Fruit fly (Drosophila melanogaster) whole organism, embryonic: Measurements from ENCODE around the gene Ir75b.

Experiments used
- Adf1 ChIP-seq: fragments of 200-800 bp; sonication (Bioruptor generic); IDR thresholded peaks from 2 replicates; pipeline ENCODE4 v1.3.6; 2022; ENCODE audit warnings: missing biosample characterization, missing genetic modification characterization
- Bdp1 ChIP-seq: fragments of 200-800 bp; sonication (Bioruptor generic); optimal IDR thresholded peaks from 3 replicates; lab custom pipeline; 2016; ENCODE audit warnings: missing biosample characterization, missing genetic modification characterization
- CG10431 ChIP-seq: fragments of 200-800 bp; sonication (Bioruptor generic); optimal IDR thresholded peaks from 3 replicates; lab custom pipeline; 2018; ENCODE audit warnings: missing biosample characterization, mild to moderate bottlenecking, missing genetic modification characterization
- CG12071 ChIP-seq: fragments of 200-800 bp; sonication (Bioruptor generic); optimal IDR thresholded peaks from 3 replicates; lab custom pipeline; 2018; ENCODE audit warnings: missing biosample characterization, mild to moderate bottlenecking, missing genetic modification characterization
- CG12219 ChIP-seq: fragments of 200-800 bp; sonication (Bioruptor generic); optimal IDR thresholded peaks from 3 replicates; lab custom pipeline; 2018; ENCODE audit warnings: missing biosample characterization, mild to moderate bottlenecking, missing genetic modification characterization
- CG1233 ChIP-seq: fragments of 200-800 bp; sonication (Bioruptor generic); optimal IDR thresholded peaks from 4 replicates; lab custom pipeline; 2018; ENCODE audit warnings: missing biosample characterization, mild to moderate bottlenecking, missing genetic modification characterization
- CG13287 ChIP-seq: fragments of 200-800 bp; sonication (Bioruptor generic); IDR thresholded peaks from 2 replicates; pipeline ENCODE4 v1.3.6; 2022; ENCODE audit warnings: missing biosample characterization, missing genetic modification characterization; ENCODE audit not compliant: partially characterized antibody
- CG14860 ChIP-seq: fragments of 200-800 bp; sonication (Bioruptor generic); IDR thresholded peaks from 3 replicates; pipeline ENCODE4 v1.3.6; 2022; ENCODE audit warnings: missing biosample characterization, missing genetic modification characterization; ENCODE audit not compliant: partially characterized antibody
- CG17359 ChIP-seq: fragments of 200-800 bp; sonication (Bioruptor generic); optimal IDR thresholded peaks from 3 replicates; lab custom pipeline; 2018; ENCODE audit warnings: missing biosample characterization, mild to moderate bottlenecking, missing genetic modification characterization, moderate library complexity
- CG17802 ChIP-seq: fragments of 200-800 bp; sonication (Bioruptor generic); optimal IDR thresholded peaks from 2 replicates; lab custom pipeline; 2018; ENCODE audit warnings: missing biosample characterization, mild to moderate bottlenecking, missing genetic modification characterization, moderate library complexity
- CG31441 ChIP-seq: fragments of 200-800 bp; sonication (Bioruptor generic); IDR thresholded peaks from 2 replicates; pipeline ENCODE4 v1.3.6; 2022; ENCODE audit warnings: missing biosample characterization, missing genetic modification characterization
- CG33213 ChIP-seq: fragments of 200-800 bp; sonication (Bioruptor generic); optimal IDR thresholded peaks from 3 replicates; lab custom pipeline; 2016; ENCODE audit warnings: missing biosample characterization, missing genetic modification characterization
- CG33557 ChIP-seq: fragments of 200-800 bp; sonication (Bioruptor generic); optimal IDR thresholded peaks from 2 replicates; lab custom pipeline; 2019; ENCODE audit warnings: missing biosample characterization, mild to moderate bottlenecking, missing genetic modification characterization, moderate library complexity
- CG3847 ChIP-seq: fragments of 200-800 bp; sonication (Bioruptor generic); IDR thresholded peaks from 2 replicates; pipeline ENCODE4 v1.3.6; 2022; ENCODE audit warnings: missing biosample characterization, missing genetic modification characterization
- CG42726 ChIP-seq: fragments of 200-800 bp; sonication (Bioruptor generic); IDR thresholded peaks from 2 replicates; pipeline ENCODE4 v1.3.6; 2022; ENCODE audit warnings: missing biosample characterization, missing genetic modification characterization; ENCODE audit not compliant: partially characterized antibody
- CG4282 ChIP-seq: fragments of 200-800 bp; sonication (Bioruptor generic); optimal IDR thresholded peaks from 2 replicates; lab custom pipeline; 2016; ENCODE audit warnings: missing biosample characterization, missing genetic modification characterization
- CG4617 ChIP-seq: fragments of 200-800 bp; sonication (Bioruptor generic); optimal IDR thresholded peaks from 3 replicates; lab custom pipeline; 2016; ENCODE audit warnings: missing biosample characterization, missing genetic modification characterization, borderline replicate concordance
- CG6683 ChIP-seq: fragments of 200-800 bp; sonication (Bioruptor generic); optimal IDR thresholded peaks from 2 replicates; lab custom pipeline; 2017; ENCODE audit warnings: missing biosample characterization, mild to moderate bottlenecking, missing genetic modification characterization, missing genetic modification reagents
- CG8290 ChIP-seq, 3 experiments: fragments of 200-800 bp; sonication (Bioruptor generic); optimal IDR thresholded peaks; 2 replicates each; lab custom pipeline; 2016 to 2019; ENCODE audit warnings: missing biosample characterization in 3 of 3, missing genetic modification characterization in 3 of 3, mild to moderate bottlenecking in 2 of 3, moderate library complexity in 1 of 3
- CG9437 ChIP-seq: fragments of 200-800 bp; sonication (Bioruptor generic); optimal IDR thresholded peaks from 2 replicates; lab custom pipeline; 2018; ENCODE audit warnings: missing biosample characterization, mild to moderate bottlenecking, missing genetic modification characterization
- CG9932 ChIP-seq: fragments of 200-800 bp; sonication (Bioruptor generic); IDR thresholded peaks from 2 replicates; pipeline ENCODE4 v1.3.6; 2022; ENCODE audit warnings: missing biosample characterization, missing genetic modification characterization
- CTCF ChIP-seq: fragments of 200-800 bp; sonication (Bioruptor generic); optimal IDR thresholded peaks from 2 replicates; lab custom pipeline; 2017; ENCODE audit warnings: missing biosample characterization, mild to moderate bottlenecking, missing genetic modification characterization, moderate library complexity
- Dad ChIP-seq: fragments of 200-800 bp; sonication (Bioruptor generic); optimal IDR thresholded peaks from 3 replicates; lab custom pipeline; 2016; ENCODE audit warnings: missing biosample characterization, missing genetic modification characterization
- Dbx ChIP-seq: fragments of 200-800 bp; sonication (Bioruptor generic); IDR thresholded peaks from 3 replicates; pipeline ENCODE4 v1.3.6; 2022; ENCODE audit warnings: missing biosample characterization, missing genetic modification characterization
- Dref ChIP-seq: fragments of 200-800 bp; sonication (Bioruptor generic); IDR thresholded peaks from 2 replicates; pipeline ENCODE4 v1.3.6; 2022; ENCODE audit warnings: missing biosample characterization, missing genetic modification characterization
- Ets65A ChIP-seq: fragments of 200-800 bp; sonication (Bioruptor generic); peaks from one replicate; lab custom pipeline; 2016; ENCODE audit warnings: missing biosample characterization, missing genetic modification characterization
- HLH4C ChIP-seq: fragments of 200-800 bp; sonication (Bioruptor generic); IDR thresholded peaks from 3 replicates; pipeline ENCODE4 v1.3.6; 2022; ENCODE audit warnings: missing biosample characterization, missing genetic modification characterization; ENCODE audit not compliant: partially characterized antibody
- Hsf ChIP-seq: fragments of 200-800 bp; sonication (Bioruptor generic); optimal IDR thresholded peaks from 3 replicates; lab custom pipeline; 2016; ENCODE audit warnings: missing biosample characterization, missing genetic modification characterization
- Jarid2 ChIP-seq: fragments of 200-800 bp; sonication (Bioruptor generic); optimal IDR thresholded peaks from 3 replicates; lab custom pipeline; 2017; ENCODE audit warnings: mild to moderate bottlenecking, missing biosample characterization, missing genetic modification reagents, missing genetic modification characterization
- Lhr ChIP-seq: fragments of 200-800 bp; sonication (Bioruptor generic); optimal IDR thresholded peaks from 3 replicates; lab custom pipeline; 2017; ENCODE audit warnings: mild to moderate bottlenecking, missing biosample characterization, missing genetic modification reagents, missing genetic modification characterization
- MESR4 ChIP-seq: fragments of 200-800 bp; sonication (Bioruptor generic); optimal IDR thresholded peaks from 2 replicates; lab custom pipeline; 2018; ENCODE audit warnings: missing biosample characterization, mild to moderate bottlenecking, missing genetic modification characterization, moderate library complexity
- NFAT ChIP-seq: fragments of 200-800 bp; sonication (Bioruptor generic); IDR thresholded peaks from 2 replicates; pipeline ENCODE4 v1.3.6; 2022; ENCODE audit warnings: missing biosample characterization, missing genetic modification characterization
- Sry-β ChIP-seq: fragments of 200-800 bp; sonication (Bioruptor generic); optimal IDR thresholded peaks from 2 replicates; lab custom pipeline; 2018; ENCODE audit warnings: missing biosample characterization, mild to moderate bottlenecking, missing genetic modification characterization, moderate library complexity
- Sry-δ ChIP-seq: fragments of 200-800 bp; sonication (Bioruptor generic); optimal IDR thresholded peaks from 2 replicates; lab custom pipeline; 2016; ENCODE audit warnings: missing biosample characterization, missing genetic modification characterization
- YL-1 ChIP-seq: fragments of 200-800 bp; sonication (Bioruptor generic); optimal IDR thresholded peaks from 3 replicates; lab custom pipeline; 2017; ENCODE audit warnings: missing biosample characterization, mild to moderate bottlenecking, missing genetic modification characterization
- bcd ChIP-seq: fragments of 200-800 bp; sonication (Bioruptor generic); optimal IDR thresholded peaks from 2 replicates; lab custom pipeline; 2017; ENCODE audit warnings: missing biosample characterization, mild to moderate bottlenecking, missing genetic modification characterization
- hkb ChIP-seq, 2 experiments: fragments of 200-800 bp in 1 of 2; fragments of >200 bp in 1 of 2; sonication (Bioruptor generic) in 1 of 2; IDR thresholded peaks in 1 of 2; optimal IDR thresholded peaks in 1 of 2; 2 replicates each; pipeline versions ENCODE4 v1.3.6 to Lab custom; 2017 to 2022; ENCODE audit warnings: missing biosample characterization in 1 of 2, missing genetic modification characterization in 1 of 2
- kah ChIP-seq: fragments of 200-800 bp; sonication (Bioruptor generic); optimal IDR thresholded peaks from 2 replicates; lab custom pipeline; 2018; ENCODE audit warnings: missing biosample characterization, mild to moderate bottlenecking, missing genetic modification characterization
- kay ChIP-seq: fragments of 200-800 bp; sonication (Bioruptor generic); optimal IDR thresholded peaks from 2 replicates; lab custom pipeline; 2016; ENCODE audit warnings: missing biosample characterization, missing genetic modification characterization
- lola ChIP-seq, 3 experiments: fragments of >200 bp in 2 of 3; fragments of 200-800 bp in 1 of 3; sonication (Bioruptor generic) in 1 of 3; optimal IDR thresholded peaks; 2 replicates each; lab custom pipeline; 2017 to 2019; ENCODE audit warnings: missing biosample characterization in 3 of 3, missing genetic modification characterization in 3 of 3, mild to moderate bottlenecking in 1 of 3, moderate library complexity in 1 of 3
- nom ChIP-seq: fragments of 200-800 bp; sonication (Bioruptor generic); optimal IDR thresholded peaks from 2 replicates; lab custom pipeline; 2017; ENCODE audit warnings: missing biosample characterization, missing genetic modification characterization, mild to moderate bottlenecking, moderate library complexity, missing genetic modification reagents
- row ChIP-seq: fragments of 200-800 bp; sonication (Bioruptor generic); IDR thresholded peaks from 3 replicates; pipeline ENCODE4 v1.3.6; 2022; ENCODE audit warnings: missing biosample characterization, missing genetic modification characterization
- ssp ChIP-seq: fragments of 200-800 bp; sonication (Bioruptor generic); IDR thresholded peaks from 2 replicates; pipeline ENCODE4 v1.3.6; 2022; ENCODE audit warnings: missing biosample characterization, missing genetic modification characterization
- tll ChIP-seq, 2 experiments: fragments of 200-800 bp in 1 of 2; fragments of >200 bp in 1 of 2; sonication (Bioruptor generic) in 1 of 2; optimal IDR thresholded peaks; 2 replicates each; lab custom pipeline; 2017 to 2019; ENCODE audit warnings: missing biosample characterization in 2 of 2, missing genetic modification characterization in 2 of 2, mild to moderate bottlenecking in 1 of 2, moderate library complexity in 1 of 2
- unpg ChIP-seq: fragments of 200-800 bp; sonication (Bioruptor generic); optimal IDR thresholded peaks from 3 replicates; lab custom pipeline; 2018; ENCODE audit warnings: missing biosample characterization, mild to moderate bottlenecking, missing genetic modification characterization, moderate library complexity

Ir75b gene

dm6 chr3L:17846982-17847355 lies 27.0 kb upstream of the Ir75b start (continued):
- TF ChIP-seq CG14860 (GFP tag; lab: Robert Waterston, UW) (peak; percentile 29; the same call in 1 of the 3 replicates), Bdp1 (GFP tag; lab: Kevin White, UChicago) (no peak), MESR4 (GFP tag; lab: Kevin White, UChicago) (peak; percentile 95), Dbx (peak; percentile 6; the same call in 1 of the 3 replicates)

- TF ChIP-seq CG12219 (no peak), CG9437 (GFP tag; lab: Kevin White, UChicago) (peak; percentile 20), CG9932 (GFP tag; lab: Robert Waterston, UW) (peak; percentile 47), CG13287 (GFP tag; lab: Robert Waterston, UW) (peak; percentile 33), CG33557 (GFP tag; lab: Kevin White, UChicago) (peak; percentile 21), tll (GFP tag; optimal IDR thresholded peaks at IDR 0.05; lab: Kevin White, UChicago) (peak in 1 of 2 experiments; percentile 25), CTCF (peak; percentile 17), bcd (GFP tag; lab: Kevin White, UChicago) (no peak), CG42726 (GFP tag; lab: Robert Waterston, UW) (peak; percentile 49; the same call in 1 of the 2 replicates), YL-1 (GFP tag; lab: Kevin White, UChicago) (peak; percentile 90), Sry-δ (GFP tag; lab: Kevin White, UChicago) (peak; percentile 11), CG31441 (GFP tag; lab: Robert Waterston, UW) (peak; percentile 43), CG12071 (GFP tag; lab: Kevin White, UChicago) (no peak), CG6683 (GFP tag; lab: Kevin White, UChicago) (no peak), NFAT (GFP tag; lab: Robert Waterston, UW) (peak; percentile 55), CG4282 (GFP tag; lab: Kevin White, UChicago) (peak; percentile 15), Dref (GFP tag; lab: Robert Waterston, UW) (peak; percentile 76), HLH4C (peak; percentile 48), CG10431 (peak; percentile 33), CG1233 (GFP tag; lab: Kevin White, UChicago) (no peak), CG4617 (GFP tag; lab: Kevin White, UChicago) (peak; percentile 79), hkb (optimal IDR thresholded peaks at IDR 0.05; lab: Kevin White, UChicago) (no peak), hkb (GFP tag; IDR thresholded peaks at IDR 0.05; lab: Robert Waterston, UW) (0 out of 2 replicates have a peak, but pooled peaks have one; percentile 27), Dad (GFP tag; lab: Kevin White, UChicago) (peak; percentile 2), Ets65A (GFP tag; lab: Kevin White, UChicago) (peak; percentile 65), nom (GFP tag; lab: Kevin White, UChicago) (peak; percentile 70), CG33213 (GFP tag; lab: Kevin White, UChicago) (peak; percentile 45), CG3847 (GFP tag; lab: Robert Waterston, UW) (peak; percentile 27; the same call in 1 of the 2 replicates), kay (GFP tag; lab: Kevin White, UChicago) (no peak), ssp (GFP tag; lab: Robert Waterston, UW) (no peak), CG17802 (tag; lab: Kevin White, UChicago) (no peak), lola (GFP tag; optimal IDR thresholded peaks at IDR 0.05; lab: Kevin White, UChicago) (peak in 1 of 3 experiments; percentile 16), Lhr (peak; percentile 79), unpg (peak; percentile 35), row (GFP tag; lab: Robert Waterston, UW) (peak; percentile 72), kah (GFP tag; lab: Kevin White, UChicago) (no peak), CG17359 (tag; lab: Kevin White, UChicago) (peak; percentile 12), CG8290 (GFP tag; optimal IDR thresholded peaks at IDR 0.05; lab: Kevin White, UChicago) (peak; percentile 11), CG8290 (tag; optimal IDR thresholded peaks at IDR 0.05; lab: Kevin White, UChicago) (peak in 1 of 2 experiments; percentile 68), Jarid2 (GFP tag; lab: Kevin White, UChicago) (peak; percentile 84), Adf1 (GFP tag; lab: Robert Waterston, UW) (peak; percentile 36; the same call in 1 of the 2 replicates), Sry-β (GFP tag; lab: Kevin White, UChicago) (peak; percentile 13), Hsf (GFP tag; lab: Kevin White, UChicago) (no peak)
Measured at dm6 chr3L:17846169-17846981, 26.4 kb upstream of the Ir75b start, which contains the start of the genes MED19 and CG7430. TSS of gene MED19 (minus strand) at chr3L:17846501. TSS of gene CG7430 (plus strand) at chr3L:17846916.
